Worm (Caenorhabditis elegans) whole organism, L3 larva: ENCODE results near the gene vhp-1.

Source experiments
- R02D3.7 ChIP-seq: fragments of 150-350 bp; optimal IDR thresholded peaks from 2 replicates; lab custom pipeline; 2014; ENCODE audit warnings: missing biosample characterization, missing genetic modification characterization
- ZK546.5 ChIP-seq: sonication (generic microtip); optimal IDR thresholded peaks from 2 replicates; lab custom pipeline; 2017; ENCODE audit warnings: missing biosample characterization, missing genetic modification characterization
- aly-2 ChIP-seq: fragments of 150-350 bp; optimal IDR thresholded peaks from 2 replicates; lab custom pipeline; 2014; ENCODE audit warnings: missing biosample characterization, missing genetic modification characterization
- ama-1 ChIP-seq: fragments of 150-350 bp; optimal IDR thresholded peaks from 2 replicates; lab custom pipeline; 2018
- ceh-16 ChIP-seq: sonication (generic microtip); optimal IDR thresholded peaks from 2 replicates; lab custom pipeline; 2017; ENCODE audit warnings: missing biosample characterization, missing genetic modification characterization
- ceh-82 ChIP-seq: fragments of 150-350 bp; optimal IDR thresholded peaks from 2 replicates; lab custom pipeline; 2014; ENCODE audit warnings: missing biosample characterization, missing genetic modification characterization
- ceh-9 ChIP-seq: sonication (generic microtip); optimal IDR thresholded peaks from 2 replicates; lab custom pipeline; 2018; ENCODE audit warnings: missing biosample characterization, missing genetic modification characterization
- egl-27 ChIP-seq: sonication (generic microtip); optimal IDR thresholded peaks from 4 replicates; lab custom pipeline; 2017; ENCODE audit warnings: missing biosample characterization, missing genetic modification reagents, missing genetic modification characterization
- egl-5 ChIP-seq: fragments of 150-350 bp; optimal IDR thresholded peaks from 2 replicates; lab custom pipeline; 2017; ENCODE audit warnings: missing biosample characterization, missing genetic modification reagents, missing genetic modification characterization, inconsistent platforms
- elt-1 ChIP-seq: fragments of 150-350 bp; optimal IDR thresholded peaks from 2 replicates; lab custom pipeline; 2014; ENCODE audit warnings: missing biosample characterization, missing genetic modification characterization
- elt-2 ChIP-seq: sonication (generic microtip); optimal IDR thresholded peaks from 2 replicates; lab custom pipeline; 2016; ENCODE audit warnings: missing genetic modification reagents, mild to moderate bottlenecking, missing genetic modification characterization, missing compliant biosample characterization
- elt-3 ChIP-seq, 3 experiments: fragments of 150-350 bp in 1 of 3; sonication (generic microtip) in 2 of 3; optimal IDR thresholded peaks; 2 replicates in 2 of 3; 4 replicates in 1 of 3; lab custom pipeline; 2014 to 2017; ENCODE audit warnings: missing biosample characterization in 3 of 3, missing genetic modification characterization in 3 of 3
- eor-1 ChIP-seq, 2 experiments: fragments of 150-350 bp; optimal IDR thresholded peaks; 2 replicates each; lab custom pipeline; 2014 to 2018; ENCODE audit warnings: missing biosample characterization in 2 of 2, missing genetic modification characterization in 2 of 2
- fkh-2 ChIP-seq: fragments of 150-350 bp; optimal IDR thresholded peaks from 2 replicates; lab custom pipeline; 2014; ENCODE audit warnings: missing biosample characterization, missing genetic modification reagents, missing genetic modification characterization
- fos-1 ChIP-seq: fragments of 150-350 bp; optimal IDR thresholded peaks from 2 replicates; lab custom pipeline; 2014; ENCODE audit warnings: missing biosample characterization, missing genetic modification characterization
- hmg-11 ChIP-seq: sonication (generic microtip); optimal IDR thresholded peaks from 2 replicates; lab custom pipeline; 2016; ENCODE audit warnings: missing genetic modification characterization, missing compliant biosample characterization
- jun-1 ChIP-seq: fragments of 150-350 bp; optimal IDR thresholded peaks from 2 replicates; lab custom pipeline; 2014; ENCODE audit warnings: missing biosample characterization, missing genetic modification reagents, missing genetic modification characterization
- lin-15B ChIP-seq: fragments of 150-350 bp; optimal IDR thresholded peaks from 2 replicates; lab custom pipeline; 2014; ENCODE audit warnings: missing biosample characterization, missing genetic modification characterization
- lsy-12 ChIP-seq: sonication (generic microtip); optimal IDR thresholded peaks from 2 replicates; lab custom pipeline; 2016; ENCODE audit warnings: mild to moderate bottlenecking, missing genetic modification characterization, missing compliant biosample characterization
- mdl-1 ChIP-seq: fragments of 150-350 bp; optimal IDR thresholded peaks from 2 replicates; lab custom pipeline; 2014; ENCODE audit warnings: missing biosample characterization, missing genetic modification characterization
- mml-1 ChIP-seq: fragments of 150-350 bp; sonication (generic microtip); optimal IDR thresholded peaks from 3 replicates; lab custom pipeline; 2014; ENCODE audit warnings: missing biosample characterization, missing genetic modification characterization
- nfya-1 ChIP-seq: sonication (generic microtip); optimal IDR thresholded peaks from 2 replicates; lab custom pipeline; 2017; ENCODE audit warnings: missing genetic modification characterization, mild to moderate bottlenecking, missing compliant biosample characterization, antibody characterized with exemption, moderate library complexity; ENCODE audit not compliant: insufficient read depth
- nhr-11 ChIP-seq: fragments of 150-350 bp; optimal IDR thresholded peaks from 2 replicates; lab custom pipeline; 2014; ENCODE audit warnings: missing biosample characterization, missing genetic modification characterization
- nhr-12 ChIP-seq: fragments of 150-350 bp; optimal IDR thresholded peaks from 2 replicates; lab custom pipeline; 2014; ENCODE audit warnings: missing biosample characterization, missing genetic modification characterization
- nhr-23 ChIP-seq: fragments of 150-350 bp; optimal IDR thresholded peaks from 2 replicates; lab custom pipeline; 2014; ENCODE audit warnings: missing biosample characterization, missing genetic modification reagents, missing genetic modification characterization
- nhr-237 ChIP-seq: fragments of 150-350 bp; optimal IDR thresholded peaks from 2 replicates; lab custom pipeline; 2014; ENCODE audit warnings: missing biosample characterization, missing genetic modification characterization
- nhr-25 ChIP-seq: sonication (generic microtip); optimal IDR thresholded peaks from 2 replicates; lab custom pipeline; 2017; ENCODE audit warnings: missing biosample characterization, missing genetic modification characterization
- nhr-28 ChIP-seq: fragments of 150-350 bp; optimal IDR thresholded peaks from 2 replicates; lab custom pipeline; 2014; ENCODE audit warnings: missing biosample characterization, missing genetic modification characterization
- nhr-43 ChIP-seq: sonication (generic microtip); optimal IDR thresholded peaks from 2 replicates; lab custom pipeline; 2016; ENCODE audit warnings: mild to moderate bottlenecking, missing genetic modification characterization, missing compliant biosample characterization; ENCODE audit not compliant: poor library complexity, severe bottlenecking
- nhr-67 ChIP-seq: fragments of 150-350 bp; optimal IDR thresholded peaks from 2 replicates; lab custom pipeline; 2014; ENCODE audit warnings: missing biosample characterization, missing genetic modification characterization
- nhr-76 ChIP-seq: fragments of 150-350 bp; sonication (generic microtip); optimal IDR thresholded peaks from 5 replicates; lab custom pipeline; 2014; ENCODE audit warnings: missing biosample characterization, missing genetic modification characterization
- nhr-77 ChIP-seq: fragments of 150-350 bp; optimal IDR thresholded peaks from 2 replicates; lab custom pipeline; 2014; ENCODE audit warnings: missing biosample characterization, missing genetic modification characterization
- pha-4 ChIP-seq: fragments of 150-350 bp; optimal IDR thresholded peaks from 2 replicates; lab custom pipeline; 2014; ENCODE audit warnings: missing biosample characterization, missing genetic modification reagents, missing genetic modification characterization
- pqm-1 ChIP-seq: fragments of 150-350 bp; optimal IDR thresholded peaks from 2 replicates; lab custom pipeline; 2017; ENCODE audit warnings: missing biosample characterization, missing genetic modification characterization, inconsistent platforms
- sea-2 ChIP-seq: fragments of 150-350 bp; sonication (generic microtip); optimal IDR thresholded peaks from 4 replicates; lab custom pipeline; 2014; ENCODE audit warnings: missing biosample characterization, missing genetic modification reagents, missing genetic modification characterization
- skn-1 ChIP-seq: fragments of 150-350 bp; optimal IDR thresholded peaks from 2 replicates; lab custom pipeline; 2014; ENCODE audit warnings: missing biosample characterization, missing genetic modification characterization
- snpc-4 ChIP-seq: fragments of 150-350 bp; optimal IDR thresholded peaks from 2 replicates; lab custom pipeline; 2014; ENCODE audit warnings: missing biosample characterization, missing genetic modification characterization
- tbx-2 ChIP-seq: sonication (generic microtip); optimal IDR thresholded peaks from 2 replicates; lab custom pipeline; 2016; ENCODE audit warnings: mild to moderate bottlenecking, missing genetic modification characterization, missing compliant biosample characterization
- unc-39 ChIP-seq: sonication (generic microtip); optimal IDR thresholded peaks from 4 replicates; lab custom pipeline; 2017; ENCODE audit warnings: missing biosample characterization, missing genetic modification characterization
- unc-62 ChIP-seq: fragments of 150-350 bp; sonication (generic microtip); optimal IDR thresholded peaks from 4 replicates; lab custom pipeline; 2014; ENCODE audit warnings: missing biosample characterization, missing genetic modification reagents, missing genetic modification characterization
- zag-1 ChIP-seq: fragments of 150-350 bp; optimal IDR thresholded peaks from 2 replicates; lab custom pipeline; 2014; ENCODE audit warnings: missing biosample characterization, missing genetic modification characterization
- ztf-4 ChIP-seq: fragments of 150-350 bp; optimal IDR thresholded peaks from 2 replicates; lab custom pipeline; 2014; ENCODE audit warnings: missing biosample characterization, missing genetic modification characterization

Gene vhp-1

DNA sequence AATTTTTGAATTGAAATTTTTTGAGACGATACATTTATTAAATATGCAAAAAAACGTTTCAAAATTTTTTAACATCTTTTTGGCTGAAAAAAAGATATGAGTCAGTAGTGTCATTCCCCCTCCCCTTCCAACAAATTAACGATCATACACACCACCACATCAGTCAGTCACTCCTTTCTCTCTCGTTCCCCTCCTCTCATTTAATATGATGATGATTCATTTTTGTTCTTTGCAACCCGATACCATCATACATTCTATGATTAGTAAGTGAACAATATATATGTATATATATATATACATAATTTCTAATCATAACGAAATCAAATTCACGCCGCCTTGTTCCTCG lies 14.4 kb downstream of the vhp-1 start:
- TF ChIP-seq eor-1 (tag; optimal IDR thresholded peaks at IDR 0.05; lab: Kevin White, UChicago) = no peak
- TF ChIP-seq sea-2 (GFP tag; lab: Kevin White, UChicago) = no peak
- no peak for TF ChIP-seq ZK546.5 (tag; lab: Kevin White, UChicago)
- no peak for TF ChIP-seq nhr-12 (tag; lab: Kevin White, UChicago)
- no peak for TF ChIP-seq ceh-82 (tag; lab: Kevin White, UChicago)
- TF ChIP-seq elt-2 (tag; lab: Kevin White, UChicago) = peak; percentile 55
- TF ChIP-seq hmg-11 = no peak
- TF ChIP-seq pqm-1 (tag; lab: Kevin White, UChicago) = no peak
- no peak for TF ChIP-seq ama-1
- no peak for TF ChIP-seq egl-5
- TF ChIP-seq elt-1 (tag; lab: Kevin White, UChicago) = no peak
- TF ChIP-seq nhr-23 = no peak
- no peak for TF ChIP-seq ceh-9 (tag; lab: Kevin White, UChicago)
- peak; percentile 75 for TF ChIP-seq fos-1 (tag; lab: Kevin White, UChicago)
- TF ChIP-seq nhr-67 (tag; lab: Kevin White, UChicago) = no peak
- TF ChIP-seq R02D3.7 (tag; lab: Kevin White, UChicago) = no peak
- no peak for TF ChIP-seq zag-1 (tag; lab: Kevin White, UChicago)
- TF ChIP-seq ceh-16 (tag; lab: Kevin White, UChicago) = no peak
- no peak for TF ChIP-seq fkh-2 (tag; lab: Kevin White, UChicago)
- TF ChIP-seq nhr-25 = no peak
- TF ChIP-seq lsy-12 (tag; lab: Kevin White, UChicago) = no peak
- TF ChIP-seq ztf-4 (tag; lab: Kevin White, UChicago) = no peak
- TF ChIP-seq aly-2 = no peak
- TF ChIP-seq mdl-1 (tag; lab: Kevin White, UChicago) = no peak
- no peak for TF ChIP-seq nhr-28 (tag; lab: Kevin White, UChicago)
- TF ChIP-seq lin-15B (tag; lab: Kevin White, UChicago) = no peak
- TF ChIP-seq unc-39 (tag; lab: Kevin White, UChicago) = no peak
- TF ChIP-seq snpc-4 (tag; lab: Kevin White, UChicago) = no peak
- no peak for TF ChIP-seq mml-1 (tag; lab: Kevin White, UChicago)
- TF ChIP-seq nhr-76 (tag; lab: Kevin White, UChicago) = no peak
- TF ChIP-seq jun-1 = peak; percentile 2
- no peak for TF ChIP-seq nhr-237 (tag; lab: Kevin White, UChicago)
- no peak for TF ChIP-seq nhr-77 (tag; lab: Kevin White, UChicago)
- no peak for TF ChIP-seq unc-62 (GFP tag; lab: Kevin White, UChicago)
- TF ChIP-seq pha-4 (tag; lab: Kevin White, UChicago) = peak; percentile 38
- TF ChIP-seq elt-3 (tag; optimal IDR thresholded peaks at IDR 0.05; lab: Kevin White, UChicago) = no peak
- TF ChIP-seq egl-27 (tag; lab: Kevin White, UChicago) = no peak
- no peak for TF ChIP-seq tbx-2 (tag; lab: Kevin White, UChicago)
- no peak for TF ChIP-seq nhr-11 (tag; lab: Kevin White, UChicago)
- peak; percentile 7 for TF ChIP-seq nfya-1 (tag; lab: Kevin White, UChicago)
- TF ChIP-seq, all 47 proteins: peak for 5

DNA sequence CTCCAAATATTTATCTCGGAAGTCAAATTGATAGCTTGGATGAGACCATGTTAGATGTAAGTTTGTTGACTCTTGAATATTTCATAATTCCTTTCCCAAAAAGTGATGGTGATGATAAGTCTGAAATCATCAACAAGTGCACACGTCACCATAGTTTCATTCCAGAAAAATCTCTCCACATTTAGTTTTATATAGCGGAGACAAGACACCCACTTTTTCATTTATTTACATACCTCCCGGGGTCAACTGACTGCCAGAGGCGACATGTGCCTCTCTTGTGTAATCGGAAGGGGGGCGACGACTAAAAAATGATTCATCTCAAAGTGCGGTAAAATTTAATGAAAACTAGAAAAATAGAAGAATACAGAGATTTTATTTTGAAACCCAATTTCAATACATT lies 15.2 kb downstream of the vhp-1 start:
- no peak for TF ChIP-seq nhr-43
- TF ChIP-seq snpc-4 (tag; lab: Kevin White, UChicago) = peak; percentile 1
- peak; percentile 31 for TF ChIP-seq nfya-1 (tag; lab: Kevin White, UChicago)
- TF ChIP-seq egl-5 = no peak
- TF ChIP-seq nhr-12 (tag; lab: Kevin White, UChicago) = no peak
- no peak for TF ChIP-seq ZK546.5 (tag; lab: Kevin White, UChicago)
- TF ChIP-seq jun-1 = peak; percentile 78
- TF ChIP-seq pqm-1 (tag; lab: Kevin White, UChicago) = peak; percentile 48
- peak; percentile 63 for TF ChIP-seq skn-1 (tag; lab: Kevin White, UChicago)
- TF ChIP-seq pha-4 (tag; lab: Kevin White, UChicago) = peak; percentile 98
- peak; percentile 85 for TF ChIP-seq elt-2 (tag; lab: Kevin White, UChicago)
